Worm (Caenorhabditis elegans) whole organism, mixed stage, embryonic: ENCODE results near the gene ceh-79.

Source experiments
- elt-1 ChIP-seq: sonication (generic microtip); optimal IDR thresholded peaks from 2 replicates; lab custom pipeline; 2017; ENCODE audit warnings: missing genetic modification characterization, mild to moderate bottlenecking, missing compliant biosample characterization, antibody characterized with exemption, moderate library complexity, borderline replicate concordance; ENCODE audit not compliant: insufficient read depth
- lin-13 ChIP-seq: fragments of 150-350 bp; optimal IDR thresholded peaks from 2 replicates; lab custom pipeline; 2014; ENCODE audit warnings: missing biosample characterization, missing genetic modification characterization
- lin-32 ChIP-seq: fragments of 200-800 bp; sonication (Bioruptor generic); optimal IDR thresholded peaks from 2 replicates; lab custom pipeline; 2018; ENCODE audit warnings: mild to moderate bottlenecking, missing genetic modification characterization, missing compliant biosample characterization
- mab-5 ChIP-seq: fragments of 150-350 bp; optimal IDR thresholded peaks from 2 replicates; lab custom pipeline; 2014; ENCODE audit warnings: missing biosample characterization, missing genetic modification characterization
- nhr-12 ChIP-seq: fragments of 150-350 bp; optimal IDR thresholded peaks from 2 replicates; lab custom pipeline; 2014; ENCODE audit warnings: missing biosample characterization, missing genetic modification characterization
- nhr-237 ChIP-seq: fragments of 150-350 bp; optimal IDR thresholded peaks from 2 replicates; lab custom pipeline; 2014; ENCODE audit warnings: missing biosample characterization, missing genetic modification characterization
- nhr-28 ChIP-seq: fragments of 150-350 bp; optimal IDR thresholded peaks from 2 replicates; lab custom pipeline; 2014; ENCODE audit warnings: missing biosample characterization, missing genetic modification characterization
- pha-4 ChIP-seq: fragments of 150-350 bp; optimal IDR thresholded peaks from 2 replicates; lab custom pipeline; 2018; ENCODE audit warnings: missing biosample characterization, missing genetic modification reagents, missing genetic modification characterization
- snpc-4 ChIP-seq: fragments of 150-350 bp; optimal IDR thresholded peaks from 2 replicates; lab custom pipeline; 2014; ENCODE audit warnings: missing biosample characterization, missing genetic modification characterization
- sptf-1 ChIP-seq: sonication (generic microtip); optimal IDR thresholded peaks from 2 replicates; lab custom pipeline; 2017; ENCODE audit warnings: mild to moderate bottlenecking, missing genetic modification characterization, moderate library complexity, missing compliant biosample characterization
- unc-39 ChIP-seq: fragments of 150-350 bp; optimal IDR thresholded peaks from 2 replicates; lab custom pipeline; 2014; ENCODE audit warnings: missing biosample characterization, missing genetic modification characterization
- unc-62 ChIP-seq: fragments of 150-350 bp; optimal IDR thresholded peaks from 2 replicates; lab custom pipeline; 2014; ENCODE audit warnings: missing biosample characterization, missing genetic modification reagents, missing genetic modification characterization
- ztf-11 ChIP-seq: fragments of 150-350 bp; optimal IDR thresholded peaks from 2 replicates; lab custom pipeline; 2014; ENCODE audit warnings: missing biosample characterization, missing genetic modification characterization

DNA sequence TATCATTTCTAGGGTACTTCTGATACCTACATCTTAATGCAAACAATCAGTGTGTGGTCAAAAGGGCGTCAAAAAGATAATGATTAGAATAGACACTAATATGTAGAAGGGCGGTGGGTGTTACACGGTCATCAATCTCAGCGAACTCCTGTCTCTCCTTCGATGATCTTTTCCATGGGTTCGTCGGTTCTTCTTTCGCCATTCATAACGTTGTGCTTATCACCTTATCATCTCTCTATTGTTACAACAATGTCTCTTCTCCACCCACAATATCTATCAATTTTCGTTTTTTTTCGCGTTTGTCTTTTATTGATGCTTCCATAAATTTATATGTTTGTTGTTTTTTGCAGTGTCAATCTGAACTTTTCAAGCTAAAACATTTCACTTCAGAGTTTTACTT lies at the start of gene ceh-79:
- TF ChIP-seq nhr-237 (tag; lab: Kevin White, UChicago) (no peak), snpc-4 (tag; lab: Kevin White, UChicago) (no peak), sptf-1 (no peak), unc-62 (GFP tag; lab: Kevin White, UChicago) (no peak), pha-4 (tag; lab: Kevin White, UChicago) (no peak), lin-13 (no peak), nhr-28 (tag; lab: Kevin White, UChicago) (no peak), lin-32 (GFP tag; lab: Kevin White, UChicago) (no peak), ztf-11 (tag; lab: Kevin White, UChicago) (no peak), nhr-12 (tag; lab: Kevin White, UChicago) (no peak), elt-1 (tag; lab: Kevin White, UChicago) (no peak), unc-39 (tag; lab: Kevin White, UChicago) (no peak), mab-5 (no peak)
